Worm (Caenorhabditis elegans): Measurements from ENCODE around the gene ule-2.

ce11 chrIV:14617059-14617458 is 17.9 kb upstream of the ule-2 start:
- TF ChIP-seq flt-1 (GFP tag; IDR thresholded peaks at IDR 0.05) (no peak), klf-2 (GFP tag; conservative IDR thresholded peaks at IDR 0.05) (no peak), ztf-23 (GFP tag; IDR thresholded peaks at IDR 0.05) (no peak), tab-1 (GFP tag; IDR thresholded peaks at IDR 0.05) (no peak), med-1 (GFP tag; optimal IDR thresholded peaks at IDR 0.05; ENCODE audit: insufficient read depth) (no peak), ztf-29 (GFP tag; IDR thresholded peaks at IDR 0.05) (no peak), T22C8.4 (GFP tag; IDR thresholded peaks at IDR 0.05) (no peak), cog-1 (tag; optimal IDR thresholded peaks at IDR 0.05) (no peak)

Data from whole organism, midembryonic.